Worm (Caenorhabditis elegans) whole organism, L1 larva: ENCODE data around the gene C55A1.7.
A peak's percentile ranks its signal among the peaks of the same experiment; 100 is the strongest.

ENCODE experiments used
- C04F5.9 ChIP-seq: sonication (generic microtip); optimal IDR thresholded peaks from 2 replicates; lab custom pipeline; 2016; ENCODE audit warnings: missing genetic modification characterization, missing compliant biosample characterization
- C16A3.4 ChIP-seq: fragments of 150-350 bp; optimal IDR thresholded peaks from 2 replicates; lab custom pipeline; 2014; ENCODE audit warnings: missing biosample characterization, missing genetic modification characterization
- aha-1 ChIP-seq: fragments of 150-350 bp; optimal IDR thresholded peaks from 2 replicates; lab custom pipeline; 2014; ENCODE audit warnings: missing biosample characterization, missing genetic modification characterization
- blmp-1 ChIP-seq: fragments of 150-350 bp; optimal IDR thresholded peaks from 2 replicates; lab custom pipeline; 2014; ENCODE audit warnings: missing biosample characterization, missing genetic modification characterization
- ceh-90 ChIP-seq: sonication (generic microtip); optimal IDR thresholded peaks from 2 replicates; lab custom pipeline; 2016; ENCODE audit warnings: missing genetic modification characterization, missing compliant biosample characterization
- dsc-1 ChIP-seq: sonication (generic microtip); optimal IDR thresholded peaks from 2 replicates; lab custom pipeline; 2016; ENCODE audit warnings: mild to moderate bottlenecking, missing genetic modification characterization, missing compliant biosample characterization
- efl-1 ChIP-seq, 4 experiments: fragments of 150-350 bp; optimal IDR thresholded peaks in 3 of 4; peaks in 1 of 4; 1 replicate in 1 of 4; 2 replicates in 3 of 4; lab custom pipeline; 2014; ENCODE audit warnings: missing biosample characterization in 2 of 4, missing genetic modification characterization in 2 of 4, missing genetic modification reagents in 2 of 4
- efl-3 ChIP-seq: fragments of 200-800 bp; sonication (Bioruptor generic); optimal IDR thresholded peaks from 2 replicates; lab custom pipeline; 2018; ENCODE audit warnings: mild to moderate bottlenecking, missing genetic modification characterization, missing compliant biosample characterization
- elt-2 ChIP-seq: sonication (generic microtip); optimal IDR thresholded peaks from 2 replicates; lab custom pipeline; 2016; ENCODE audit warnings: missing genetic modification characterization, mild to moderate bottlenecking, inconsistent platforms, missing compliant biosample characterization, missing genetic modification reagents
- elt-3 ChIP-seq, 6 experiments: fragments of 150-350 bp in 1 of 6; sonication (generic microtip); optimal IDR thresholded peaks; 2 replicates each; lab custom pipeline; 2017 to 2018; ENCODE audit warnings: missing biosample characterization in 6 of 6, missing genetic modification characterization in 6 of 6, inconsistent platforms in 1 of 6
- ets-5 ChIP-seq: fragments of 200-800 bp; sonication (Bioruptor generic); IDR thresholded peaks from 2 replicates; pipeline ENCODE4 v1.3.6; 2022; ENCODE audit warnings: missing genetic modification characterization, missing compliant biosample characterization
- fkh-10 ChIP-seq: sonication (generic microtip); optimal IDR thresholded peaks from 2 replicates; lab custom pipeline; 2017; ENCODE audit warnings: missing biosample characterization, missing genetic modification reagents, missing genetic modification characterization
- fkh-4 ChIP-seq: sonication (generic microtip); optimal IDR thresholded peaks from 2 replicates; lab custom pipeline; 2016; ENCODE audit warnings: missing compliant biosample characterization, missing genetic modification characterization, borderline replicate concordance
- grh-1 ChIP-seq: fragments of 200-800 bp; sonication (Bioruptor generic); IDR thresholded peaks from 2 replicates; pipeline ENCODE4 v1.3.6; 2022; ENCODE audit warnings: missing genetic modification reagents, missing genetic modification characterization, missing compliant biosample characterization
- irx-1 ChIP-seq: sonication (generic microtip); optimal IDR thresholded peaks from 2 replicates; lab custom pipeline; 2016; ENCODE audit warnings: missing genetic modification characterization, missing compliant biosample characterization
- lin-13 ChIP-seq: fragments of 150-350 bp; optimal IDR thresholded peaks from 2 replicates; lab custom pipeline; 2014; ENCODE audit warnings: missing biosample characterization, missing genetic modification reagents, missing genetic modification characterization
- lin-14 ChIP-seq: fragments of 200-800 bp; sonication (Bioruptor generic); optimal IDR thresholded peaks from 2 replicates; lab custom pipeline; 2018; ENCODE audit warnings: mild to moderate bottlenecking, missing genetic modification characterization, moderate library complexity, missing compliant biosample characterization
- lin-15B ChIP-seq: fragments of 150-350 bp; sonication (generic microtip); optimal IDR thresholded peaks from 3 replicates; lab custom pipeline; 2014; ENCODE audit warnings: missing biosample characterization, missing genetic modification characterization
- lin-39 ChIP-seq: fragments of 150-350 bp; optimal IDR thresholded peaks from 2 replicates; lab custom pipeline; 2014; ENCODE audit warnings: missing biosample characterization, missing genetic modification reagents, missing genetic modification characterization
- lir-3 ChIP-seq: sonication (generic microtip); optimal IDR thresholded peaks from 2 replicates; lab custom pipeline; 2016; ENCODE audit warnings: mild to moderate bottlenecking, missing genetic modification characterization, moderate library complexity, missing compliant biosample characterization; ENCODE audit not compliant: poor library complexity
- lsy-2 ChIP-seq, 2 experiments: fragments of 150-350 bp; optimal IDR thresholded peaks; 2 replicates each; lab custom pipeline; 2014; ENCODE audit warnings: missing biosample characterization in 2 of 2, missing genetic modification characterization in 2 of 2
- mef-2 ChIP-seq: fragments of 150-350 bp; optimal IDR thresholded peaks from 2 replicates; lab custom pipeline; 2014; ENCODE audit warnings: missing biosample characterization, missing genetic modification characterization
- nhr-11 ChIP-seq: fragments of 150-350 bp; optimal IDR thresholded peaks from 2 replicates; lab custom pipeline; 2014; ENCODE audit warnings: missing biosample characterization, missing genetic modification characterization
- nhr-12 ChIP-seq: sonication (generic microtip); optimal IDR thresholded peaks from 2 replicates; lab custom pipeline; 2017; ENCODE audit warnings: missing biosample characterization, missing genetic modification characterization
- nhr-19 ChIP-seq: fragments of 200-800 bp; sonication (Bioruptor generic); conservative IDR thresholded peaks from 2 replicates; pipeline ENCODE4 v1.3.6; 2022; ENCODE audit warnings: missing genetic modification characterization, missing compliant biosample characterization
- nhr-20 ChIP-seq: sonication (generic microtip); optimal IDR thresholded peaks from 2 replicates; lab custom pipeline; 2016; ENCODE audit warnings: mild to moderate bottlenecking, missing genetic modification characterization, missing compliant biosample characterization
- nhr-71 ChIP-seq: sonication (generic microtip); optimal IDR thresholded peaks from 2 replicates; lab custom pipeline; 2016; ENCODE audit warnings: mild to moderate bottlenecking, missing genetic modification characterization, moderate library complexity, missing compliant biosample characterization
- nhr-85 ChIP-seq: sonication (generic microtip); peaks from one replicate; lab custom pipeline; 2016; ENCODE audit warnings: missing genetic modification characterization, inconsistent platforms, missing compliant biosample characterization
- nhr-90 ChIP-seq: sonication (generic microtip); optimal IDR thresholded peaks from 2 replicates; lab custom pipeline; 2016; ENCODE audit warnings: mild to moderate bottlenecking, missing genetic modification characterization, missing compliant biosample characterization; ENCODE audit not compliant: poor library complexity
- pag-3 ChIP-seq: sonication (generic microtip); optimal IDR thresholded peaks from 2 replicates; lab custom pipeline; 2017; ENCODE audit warnings: missing genetic modification characterization, mild to moderate bottlenecking, missing compliant biosample characterization, antibody characterized with exemption, borderline replicate concordance; ENCODE audit not compliant: insufficient read depth
- rnt-1 ChIP-seq: sonication (generic microtip); optimal IDR thresholded peaks from 2 replicates; lab custom pipeline; 2016; ENCODE audit warnings: mild to moderate bottlenecking, missing genetic modification characterization, moderate library complexity, missing compliant biosample characterization
- snu-23 ChIP-seq: sonication (generic microtip); optimal IDR thresholded peaks from 2 replicates; lab custom pipeline; 2016; ENCODE audit warnings: missing genetic modification characterization, missing compliant biosample characterization
- swsn-7 ChIP-seq: sonication (generic microtip); optimal IDR thresholded peaks from 2 replicates; lab custom pipeline; 2016; ENCODE audit warnings: missing genetic modification characterization, missing compliant biosample characterization
- xbp-1 ChIP-seq: sonication (generic microtip); optimal IDR thresholded peaks from 2 replicates; lab custom pipeline; 2016; ENCODE audit warnings: missing genetic modification characterization, missing compliant biosample characterization
- zag-1 ChIP-seq: fragments of 150-350 bp; optimal IDR thresholded peaks from 2 replicates; lab custom pipeline; 2014; ENCODE audit warnings: missing biosample characterization, missing genetic modification characterization

Gene C55A1.7

ce11 chrV:15664053-15664661 is 16.7 kb upstream of the C55A1.7 start (continued):
- TF ChIP-seq nhr-19 (GFP tag; lab: Robert Waterston, UW) (no peak), grh-1 (GFP tag; lab: Robert Waterston, UW) (peak; percentile 72)

- TF ChIP-seq irx-1 (tag; lab: Kevin White, UChicago) = no peak
- TF ChIP-seq lin-15B = no peak
- no peak for TF ChIP-seq fkh-10 (GFP tag; lab: Kevin White, UChicago)
- no peak for TF ChIP-seq mef-2 (tag; lab: Kevin White, UChicago)
- TF ChIP-seq rnt-1 = peak; percentile 52
- peak; percentile 8 for TF ChIP-seq nhr-71 (tag; lab: Kevin White, UChicago)
- TF ChIP-seq lsy-2 (tag; optimal IDR thresholded peaks at IDR 0.05; lab: Kevin White, UChicago) = peak in 1 of 2 experiments; percentile 20
- no peak for TF ChIP-seq elt-2 (tag; lab: Kevin White, UChicago)
- TF ChIP-seq dsc-1 (tag; lab: Kevin White, UChicago) = peak; percentile 72
Observed at ce11 chrV:15661580-15661979, 14.1 kb upstream of the C55A1.7 start.

ce11 chrV:15661003-15661402 is 13.6 kb upstream of the C55A1.7 start:
- TF ChIP-seq lin-39 (tag; lab: Kevin White, UChicago) (no peak), pag-3 (no peak), lin-15B (no peak), nhr-90 (tag; lab: Kevin White, UChicago) (peak; percentile 10), efl-3 (GFP tag; lab: Kevin White, UChicago) (peak; percentile 2), elt-3 (tag; optimal IDR thresholded peaks at IDR 0.05; lab: Kevin White, UChicago) (peak in 1 of 6 experiments; percentile 27), fkh-10 (GFP tag; lab: Kevin White, UChicago) (no peak), irx-1 (tag; lab: Kevin White, UChicago) (peak; percentile 16), snu-23 (GFP tag; lab: Kevin White, UChicago) (peak; percentile 15), grh-1 (GFP tag; lab: Robert Waterston, UW) (peak; percentile 43; the same call in 1 of the 2 replicates), nhr-71 (tag; lab: Kevin White, UChicago) (peak; percentile 26), lin-13 (GFP tag; lab: Kevin White, UChicago) (peak; percentile 30), blmp-1 (tag; lab: Kevin White, UChicago) (peak; percentile 67), zag-1 (no peak), nhr-85 (tag; lab: Kevin White, UChicago) (peak; percentile 96), nhr-19 (GFP tag; lab: Robert Waterston, UW) (no peak), efl-1 (optimal IDR thresholded peaks at IDR 0.05; lab: Kevin White, UChicago) (no peak), efl-1 (GFP tag; optimal IDR thresholded peaks at IDR 0.05 in 1 of 2; lab: Kevin White, UChicago) (peak in 1 of 2 experiments; percentile 62), xbp-1 (tag; lab: Kevin White, UChicago) (no peak), swsn-7 (tag; lab: Kevin White, UChicago) (no peak), aha-1 (tag; lab: Kevin White, UChicago) (no peak), C04F5.9 (tag; lab: Kevin White, UChicago) (no peak), ceh-90 (tag; lab: Kevin White, UChicago) (no peak), nhr-20 (tag; lab: Kevin White, UChicago) (peak; percentile 28), elt-2 (tag; lab: Kevin White, UChicago) (no peak), lin-14 (GFP tag; lab: Kevin White, UChicago) (peak; percentile 82), lir-3 (tag; lab: Kevin White, UChicago) (no peak), rnt-1 (peak; percentile 5)
- TF ChIP-seq, all 84 proteins: peak for 14

ce11 chrV:15658262-15659060 is 11.0 kb upstream of the C55A1.7 start:
- no peak for TF ChIP-seq nhr-12 (tag; lab: Kevin White, UChicago)
- no peak for TF ChIP-seq blmp-1 (tag; lab: Kevin White, UChicago)
- TF ChIP-seq ets-5 (GFP tag; lab: Robert Waterston, UW) = no peak
- TF ChIP-seq snu-23 (GFP tag; lab: Kevin White, UChicago) = peak; percentile 5
- peak; percentile 40 for TF ChIP-seq nhr-71 (tag; lab: Kevin White, UChicago)
- peak; percentile 51 for TF ChIP-seq lin-14 (GFP tag; lab: Kevin White, UChicago)
- TF ChIP-seq lsy-2 (tag; optimal IDR thresholded peaks at IDR 0.05; lab: Kevin White, UChicago) = peak in 1 of 2 experiments; percentile 24
- TF ChIP-seq nhr-19 (GFP tag; lab: Robert Waterston, UW) = peak; percentile 34; the same call in 1 of the 2 replicates
- TF ChIP-seq rnt-1 = peak; percentile 72
- no peak for TF ChIP-seq C16A3.4
- no peak for TF ChIP-seq fkh-4
- TF ChIP-seq nhr-11 (tag; lab: Kevin White, UChicago) = no peak
